Worm (Caenorhabditis elegans): ENCODE results near the gene srlf-7.

The srlf-7 gene

ce11 chrIV:7182818-7183217 lies 6.3 kb upstream of the srlf-7 start:
- no peak for TF ChIP-seq tbx-8 (GFP tag; optimal IDR thresholded peaks at IDR 0.05)

- no peak for TF ChIP-seq blmp-1 (tag; optimal IDR thresholded peaks at IDR 0.05)
- no peak for TF ChIP-seq nhr-12 (tag; optimal IDR thresholded peaks at IDR 0.05)
- TF ChIP-seq M03D4.4 (tag; optimal IDR thresholded peaks at IDR 0.05), result no peak
- no peak for TF ChIP-seq mab-5 (tag; optimal IDR thresholded peaks at IDR 0.05)
- no peak for TF ChIP-seq elt-3 (tag; optimal IDR thresholded peaks at IDR 0.05)
- no peak for TF ChIP-seq ces-1 (GFP tag; optimal IDR thresholded peaks at IDR 0.05)
- no peak for TF ChIP-seq hlh-1 (tag; optimal IDR thresholded peaks at IDR 0.05)
- TF ChIP-seq nhr-28 (tag; optimal IDR thresholded peaks at IDR 0.05), result no peak
These were observed 4.5 kb upstream of the srlf-7 start, which contains the start of gene clec-179 for ce11 chrIV:7184597-7184996. Gene clec-179 (minus strand): TSS chrIV:7184697.

ce11 chrIV:7186756-7187155 lies 2.3 kb upstream of the srlf-7 start, which contains the start of gene str-249:
Gene str-249 (minus strand): TSS chrIV:7186856.
- no peak for TF ChIP-seq nhr-2 (tag; optimal IDR thresholded peaks at IDR 0.05)
- TF ChIP-seq nhr-12 (tag; optimal IDR thresholded peaks at IDR 0.05), result no peak
- no peak for TF ChIP-seq nhr-237 (tag; optimal IDR thresholded peaks at IDR 0.05)
- TF ChIP-seq ces-1 (GFP tag; optimal IDR thresholded peaks at IDR 0.05), result no peak
- TF ChIP-seq drap-1 (GFP tag; optimal IDR thresholded peaks at IDR 0.05), result no peak
- TF ChIP-seq blmp-1 (tag; optimal IDR thresholded peaks at IDR 0.05), result no peak
- no peak for TF ChIP-seq ceh-83 (GFP tag; optimal IDR thresholded peaks at IDR 0.05)
- TF ChIP-seq lsy-2 (tag; optimal IDR thresholded peaks at IDR 0.05), result no peak
- TF ChIP-seq snpc-4 (tag; optimal IDR thresholded peaks at IDR 0.05), result no peak
- no peak for TF ChIP-seq flh-1 (GFP tag; optimal IDR thresholded peaks at IDR 0.05)
- TF ChIP-seq cnd-1 (tag; optimal IDR thresholded peaks at IDR 0.05), result no peak
- no peak for TF ChIP-seq unc-62 (GFP tag; optimal IDR thresholded peaks at IDR 0.05)
- TF ChIP-seq zip-8 (tag; optimal IDR thresholded peaks at IDR 0.05), result no peak
- TF ChIP-seq mls-2 (tag; optimal IDR thresholded peaks at IDR 0.05), result no peak
- no peak for TF ChIP-seq ceh-43 (GFP tag; optimal IDR thresholded peaks at IDR 0.05)
- no peak for TF ChIP-seq pha-4 (tag; optimal IDR thresholded peaks at IDR 0.05)
- no peak for TF ChIP-seq sem-2 (GFP tag; optimal IDR thresholded peaks at IDR 0.05)
- no peak for TF ChIP-seq nhr-76 (tag; optimal IDR thresholded peaks at IDR 0.05)

ce11 chrIV:7188030-7188429 lies 1.1 kb upstream of the srlf-7 start, which contains the start of gene C42D4.13:
Gene C42D4.13 (minus strand): TSS chrIV:7188130.
- TF ChIP-seq cnd-1 (tag; optimal IDR thresholded peaks at IDR 0.05) (no peak), pha-4 (tag; optimal IDR thresholded peaks at IDR 0.05) (no peak), elt-1 (tag; optimal IDR thresholded peaks at IDR 0.05; ENCODE audit: borderline replicate concordance, insufficient read depth) (no peak), M03D4.4 (tag; optimal IDR thresholded peaks at IDR 0.05) (no peak), ces-1 (GFP tag; optimal IDR thresholded peaks at IDR 0.05) (no peak), lin-32 (GFP tag; optimal IDR thresholded peaks at IDR 0.05) (no peak), nhr-237 (tag; optimal IDR thresholded peaks at IDR 0.05) (no peak), mab-5 (tag; optimal IDR thresholded peaks at IDR 0.05) (no peak), tbx-8 (GFP tag; optimal IDR thresholded peaks at IDR 0.05) (no peak), nhr-12 (tag; optimal IDR thresholded peaks at IDR 0.05) (no peak), sptf-1 (tag; optimal IDR thresholded peaks at IDR 0.05) (no peak), ceh-43 (GFP tag; optimal IDR thresholded peaks at IDR 0.05) (no peak), nhr-2 (tag; optimal IDR thresholded peaks at IDR 0.05) (no peak), elt-3 (tag; optimal IDR thresholded peaks at IDR 0.05) (no peak), nhr-28 (tag; optimal IDR thresholded peaks at IDR 0.05) (no peak), ceh-39 (tag; optimal IDR thresholded peaks at IDR 0.05) (no peak), lin-13 (tag; optimal IDR thresholded peaks at IDR 0.05) (no peak)

ce11 chrIV:7190409-7190808 lies 1.3 kb downstream of the srlf-7 start:
- no peak for TF ChIP-seq bed-3 (GFP tag; optimal IDR thresholded peaks at IDR 0.05)
- no peak for TF ChIP-seq mab-5 (tag; optimal IDR thresholded peaks at IDR 0.05)
- no peak for TF ChIP-seq blmp-1 (tag; optimal IDR thresholded peaks at IDR 0.05)
- TF ChIP-seq flh-1 (GFP tag; optimal IDR thresholded peaks at IDR 0.05), result no peak
- TF ChIP-seq hlh-1 (tag; optimal IDR thresholded peaks at IDR 0.05), result no peak
- no peak for TF ChIP-seq nhr-76 (tag; optimal IDR thresholded peaks at IDR 0.05)
- no peak for TF ChIP-seq unc-120 (tag; optimal IDR thresholded peaks at IDR 0.05; ENCODE audit: poor library complexity, severe bottlenecking)
- TF ChIP-seq nhr-28 (tag; optimal IDR thresholded peaks at IDR 0.05), result no peak
- no peak for TF ChIP-seq ztf-11 (tag; optimal IDR thresholded peaks at IDR 0.05)
- TF ChIP-seq nhr-2 (tag; optimal IDR thresholded peaks at IDR 0.05), result no peak
- TF ChIP-seq mls-2 (tag; optimal IDR thresholded peaks at IDR 0.05), result no peak
- TF ChIP-seq tbx-8 (GFP tag; optimal IDR thresholded peaks at IDR 0.05), result no peak
- no peak for TF ChIP-seq sptf-1 (tag; optimal IDR thresholded peaks at IDR 0.05)
- TF ChIP-seq pha-4 (tag; optimal IDR thresholded peaks at IDR 0.05), result no peak
- no peak for TF ChIP-seq lsy-2 (tag; optimal IDR thresholded peaks at IDR 0.05)
- no peak for TF ChIP-seq ham-2 (GFP tag; optimal IDR thresholded peaks at IDR 0.05)

Data from whole organism, mixed stage, embryonic.